Fruit fly (Drosophila melanogaster) whole organism: ENCODE results near the gene Sec16.
A peak's percentile ranks its signal among the peaks of the same experiment; 100 is the strongest.

Source experiments
- CG8478 ChIP-seq: fragments of >200 bp; optimal IDR thresholded peaks from 2 replicates; lab custom pipeline; 2018; ENCODE audit warnings: inconsistent platforms
- Dll ChIP-seq: fragments of >200 bp; optimal IDR thresholded peaks from 2 replicates; lab custom pipeline; 2017
- EcR ChIP-seq, 2 experiments: fragments of >200 bp; optimal IDR thresholded peaks; 2 replicates each; lab custom pipeline; 2017; ENCODE audit warnings: missing biosample characterization in 2 of 2, missing genetic modification characterization in 2 of 2, missing genetic modification reagents in 2 of 2
- pan ChIP-seq: fragments of >200 bp; optimal IDR thresholded peaks from 2 replicates; lab custom pipeline; 2017
- psq ChIP-seq: fragments of >200 bp; optimal IDR thresholded peaks from 2 replicates; lab custom pipeline; 2017
- usp ChIP-seq: fragments of >200 bp; optimal IDR thresholded peaks from 2 replicates; lab custom pipeline; 2017; ENCODE audit warnings: missing biosample characterization, missing genetic modification characterization, mixed read lengths

Sec16 gene

DNA sequence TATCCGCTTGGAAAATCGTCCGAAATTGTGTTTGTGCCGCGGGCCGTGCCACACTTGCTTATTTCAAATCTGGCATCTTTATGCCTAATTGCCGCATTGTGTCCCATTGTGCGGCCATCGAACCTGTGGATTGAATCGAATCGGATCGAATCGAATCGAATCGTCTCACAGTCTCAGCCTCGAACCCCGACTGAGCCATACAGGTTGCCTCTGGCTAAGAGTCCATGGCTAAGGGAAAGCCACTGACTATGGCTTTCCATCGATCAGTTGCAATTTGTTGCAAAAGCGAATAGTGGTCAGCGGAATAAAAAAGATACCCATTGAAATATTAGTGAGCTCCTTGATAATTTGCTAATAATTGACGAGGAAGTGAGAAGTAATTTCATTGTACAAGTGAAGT lies 28.1 kb downstream of the Sec16 start, which contains the start of gene CG15728:
Gene CG15728, plus strand, starts transcription at position 301 of the 400 bp plus-strand sequence.
- no peak for TF ChIP-seq EcR (GFP tag; optimal IDR thresholded peaks at IDR 0.05; lab: Kevin White, UChicago)
- no peak for TF ChIP-seq pan (lab: Kevin White, UChicago)
- no peak for TF ChIP-seq CG8478 (lab: Kevin White, UChicago)
- no peak for TF ChIP-seq psq
- no peak for TF ChIP-seq usp (GFP tag; lab: Kevin White, UChicago)

DNA sequence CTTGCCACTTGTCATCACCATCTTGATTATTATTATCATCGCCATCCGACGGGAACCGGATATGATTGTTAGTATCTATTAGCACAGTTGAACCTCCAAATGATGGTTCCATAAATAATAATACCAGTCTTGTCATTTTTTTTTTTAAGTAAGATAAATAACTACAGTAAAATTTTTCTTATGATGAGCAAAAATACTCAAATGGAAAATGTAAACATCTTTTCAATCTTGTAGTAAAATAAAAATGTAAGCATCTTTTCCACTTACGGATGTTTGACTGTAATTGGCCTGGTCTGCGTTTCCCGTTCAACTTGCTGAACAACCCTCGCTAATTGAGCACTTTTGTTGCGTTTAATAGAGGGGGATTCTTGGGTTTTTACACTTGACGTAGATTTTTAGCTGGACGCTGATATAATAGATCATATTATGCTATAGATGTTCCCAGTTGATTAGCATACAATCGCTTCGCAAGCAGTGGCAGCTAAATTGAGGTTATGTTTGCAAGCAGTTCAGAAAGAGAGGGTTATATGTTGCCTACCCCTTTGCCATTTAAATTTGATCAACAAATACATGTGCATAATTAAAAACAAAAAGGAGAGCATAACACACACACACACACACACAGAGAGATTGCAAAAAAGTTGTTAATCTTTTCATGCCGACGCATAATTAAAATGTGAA lies 29.9 kb downstream of the Sec16 start:
- TF ChIP-seq usp (GFP tag; lab: Kevin White, UChicago) (no peak), CG8478 (lab: Kevin White, UChicago) (no peak), EcR (GFP tag; optimal IDR thresholded peaks at IDR 0.05; lab: Kevin White, UChicago) (no peak), psq (no peak), pan (lab: Kevin White, UChicago) (no peak), Dll (lab: Kevin White, UChicago) (no peak)

DNA sequence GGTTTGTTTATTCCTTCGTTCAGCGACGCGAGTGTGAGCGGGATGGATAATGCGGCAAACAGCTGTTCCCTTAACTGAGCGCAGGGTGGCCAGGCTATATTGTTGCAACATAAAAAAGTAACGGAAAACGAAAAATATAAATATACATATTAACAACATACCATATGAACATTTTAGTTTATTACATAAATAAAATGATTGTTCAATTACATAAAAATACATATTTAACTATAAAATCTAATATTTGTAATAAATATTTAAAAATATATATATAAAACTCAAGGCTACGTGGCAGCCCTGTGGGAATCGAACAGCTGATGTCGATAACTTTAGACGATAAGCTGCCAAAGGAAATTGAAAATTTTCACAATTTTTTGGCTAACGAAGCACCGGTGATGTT lies 33.7 kb downstream of the Sec16 start, which contains the start of the genes Aven and CG2540:
Gene Aven, minus strand, starts transcription at position 77 of the 400 bp plus-strand sequence.
Gene CG2540, plus strand, starts transcription at position 315 of the 400 bp plus-strand sequence.
- no peak for TF ChIP-seq EcR (GFP tag; optimal IDR thresholded peaks at IDR 0.05; lab: Kevin White, UChicago)
- no peak for TF ChIP-seq Dll (lab: Kevin White, UChicago)
- no peak for TF ChIP-seq CG8478 (lab: Kevin White, UChicago)

DNA sequence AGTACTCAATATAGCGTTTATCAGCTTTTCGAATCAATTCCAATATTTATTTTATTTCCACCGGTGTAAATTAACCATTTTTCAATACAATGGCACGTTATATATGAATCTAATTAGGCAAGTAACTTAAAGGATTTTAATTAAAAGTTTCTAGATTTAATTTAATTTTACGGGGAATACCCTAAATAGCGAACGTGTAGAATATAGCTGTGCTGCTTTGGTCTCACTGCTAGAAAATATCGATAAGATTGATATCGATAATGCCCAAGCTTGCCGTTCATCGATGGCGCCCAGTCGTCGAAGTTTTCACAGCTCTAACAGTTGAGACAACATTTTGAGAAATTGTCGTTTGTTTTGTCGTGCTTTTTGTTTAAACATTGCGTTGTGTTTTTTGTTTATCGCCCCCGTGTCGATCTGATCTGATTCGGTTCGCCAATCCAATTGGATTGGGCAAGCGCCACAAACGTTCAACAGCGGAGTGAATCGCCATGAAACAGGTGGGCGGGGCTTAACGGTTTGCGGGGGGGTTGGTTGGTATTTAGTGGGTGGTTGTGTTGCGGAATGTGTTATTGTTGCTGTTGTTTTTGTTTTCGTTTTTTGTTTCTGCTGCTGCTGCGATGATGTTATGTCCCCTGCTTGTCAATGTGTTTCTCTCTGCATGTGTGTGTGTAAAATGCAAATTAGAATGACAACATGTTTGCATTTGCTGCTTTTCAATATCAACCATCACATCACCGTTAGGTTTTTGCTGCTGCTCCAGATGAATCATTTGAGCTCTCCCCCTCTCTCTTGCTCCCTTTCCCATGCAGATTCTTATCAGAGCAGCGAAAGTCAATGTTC lies 35.7 kb downstream of the Sec16 start, which contains the start of gene Tomosyn:
Gene Tomosyn, plus strand, starts transcription at position 289 of the 840 bp plus-strand sequence.
- TF ChIP-seq usp (GFP tag; lab: Kevin White, UChicago) (no peak), CG8478 (lab: Kevin White, UChicago) (no peak), EcR (GFP tag; optimal IDR thresholded peaks at IDR 0.05; lab: Kevin White, UChicago) (no peak), Dll (lab: Kevin White, UChicago) (no peak), psq (no peak), pan (lab: Kevin White, UChicago) (no peak)

DNA sequence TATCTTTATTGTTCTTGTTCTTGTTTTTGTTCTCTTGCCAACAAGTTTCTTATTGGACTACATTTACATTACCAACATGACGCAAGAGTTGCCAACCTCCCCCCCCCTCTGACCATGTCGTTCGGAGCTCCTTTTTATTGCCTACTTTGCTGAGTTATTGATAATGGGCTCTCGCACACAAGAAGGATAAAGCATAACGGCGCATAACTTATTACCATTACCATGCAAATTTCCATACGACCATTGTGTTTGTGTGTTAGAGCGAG lies 36.2 kb downstream of the Sec16 start:
- TF ChIP-seq CG8478 (lab: Kevin White, UChicago): no peak
- no peak for TF ChIP-seq pan (lab: Kevin White, UChicago)
- no peak for TF ChIP-seq usp (GFP tag; lab: Kevin White, UChicago)

DNA sequence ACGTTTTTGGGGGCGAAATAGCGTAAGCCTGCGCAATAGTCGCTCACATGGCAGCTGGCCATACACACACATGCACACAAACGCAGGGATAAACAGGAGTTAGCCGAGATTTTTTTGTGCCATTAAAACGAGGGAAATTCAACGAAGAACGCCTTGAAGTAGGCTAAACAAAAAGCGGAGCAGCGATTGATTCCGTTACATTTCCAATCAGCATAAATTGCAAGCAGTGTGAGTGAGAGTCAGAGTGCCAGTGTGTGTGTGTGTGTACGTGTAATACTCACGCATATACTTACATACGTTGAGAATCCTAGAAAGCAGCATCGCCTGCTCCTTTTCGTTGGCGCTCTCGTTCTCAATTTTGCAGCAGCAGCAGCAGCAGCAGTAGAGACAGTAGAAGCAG lies 37.4 kb downstream of the Sec16 start:
- TF ChIP-seq usp (GFP tag; lab: Kevin White, UChicago) (no peak), psq (no peak), EcR (GFP tag; optimal IDR thresholded peaks at IDR 0.05; lab: Kevin White, UChicago) (no peak), pan (lab: Kevin White, UChicago) (no peak), CG8478 (lab: Kevin White, UChicago) (no peak), Dll (lab: Kevin White, UChicago) (no peak)

DNA sequence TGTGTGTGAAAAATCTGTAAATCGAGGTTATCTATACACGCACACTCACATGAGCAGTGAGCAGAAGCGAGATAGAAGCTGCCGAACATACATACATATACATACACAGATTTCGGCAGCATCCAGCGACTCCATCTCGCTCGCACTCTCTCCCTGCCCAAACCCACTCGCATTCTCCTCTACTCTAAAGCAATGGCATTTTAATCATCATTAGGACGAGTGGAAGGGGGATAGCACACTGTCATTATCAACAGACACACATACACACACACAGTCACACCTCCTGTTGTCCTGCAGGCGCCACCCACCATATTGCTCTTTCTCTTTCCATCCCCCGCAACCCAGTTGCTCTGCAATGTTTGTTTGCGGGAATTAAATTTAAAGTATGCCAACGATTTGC lies 38.1 kb downstream of the Sec16 start:
- TF ChIP-seq usp (GFP tag; lab: Kevin White, UChicago): no peak
- TF ChIP-seq CG8478 (lab: Kevin White, UChicago): no peak
- no peak for TF ChIP-seq pan (lab: Kevin White, UChicago)
- no peak for TF ChIP-seq Dll (lab: Kevin White, UChicago)
- TF ChIP-seq EcR (GFP tag; optimal IDR thresholded peaks at IDR 0.05; lab: Kevin White, UChicago): no peak
- no peak for TF ChIP-seq psq

DNA sequence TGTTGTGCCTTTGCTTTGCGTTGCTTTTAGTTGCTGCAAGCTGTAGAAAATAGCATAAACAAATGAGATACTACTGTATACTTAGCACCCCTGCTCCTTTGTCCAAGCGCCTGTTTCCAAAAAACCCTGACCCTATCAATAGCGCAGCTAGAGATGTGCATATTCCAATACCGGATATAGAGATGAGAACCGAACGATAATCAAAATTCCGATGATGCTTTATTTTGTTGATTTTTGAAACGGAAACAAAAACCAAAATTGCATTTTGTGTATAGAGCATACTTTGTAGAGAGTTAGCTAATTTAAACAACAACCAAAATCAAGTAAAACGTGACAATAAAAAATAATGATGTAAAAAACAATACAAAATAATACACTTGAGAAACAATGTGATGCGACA lies 49.5 kb downstream of the Sec16 start:
- TF ChIP-seq CG8478 (lab: Kevin White, UChicago) (no peak), EcR (GFP tag; optimal IDR thresholded peaks at IDR 0.05; lab: Kevin White, UChicago) (no peak), usp (GFP tag; lab: Kevin White, UChicago) (no peak), Dll (lab: Kevin White, UChicago) (no peak), psq (no peak), pan (lab: Kevin White, UChicago) (no peak)

DNA sequence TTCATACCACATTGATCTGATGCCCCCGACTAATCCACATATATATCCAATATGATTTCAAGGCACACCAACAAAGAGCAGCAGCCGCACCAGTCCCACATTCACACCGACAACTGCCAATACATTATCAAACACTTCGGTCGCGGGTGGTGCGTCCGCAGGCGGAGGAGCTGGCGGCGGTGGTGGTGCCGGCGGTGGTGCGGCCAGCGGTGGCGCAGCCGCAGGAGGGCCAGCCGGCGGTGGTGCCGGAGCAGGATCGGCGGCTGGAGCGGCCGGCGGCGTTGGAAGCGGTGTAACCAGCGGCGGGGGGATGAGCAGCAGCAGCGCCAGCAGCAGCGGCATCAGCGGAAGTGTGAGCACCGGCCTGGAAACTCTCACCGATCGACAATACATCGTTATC lies 55.8 kb downstream of the Sec16 start:
- TF ChIP-seq Dll (lab: Kevin White, UChicago) (no peak), pan (lab: Kevin White, UChicago) (no peak), psq (no peak), EcR (GFP tag; optimal IDR thresholded peaks at IDR 0.05; lab: Kevin White, UChicago) (no peak), usp (GFP tag; lab: Kevin White, UChicago) (no peak), CG8478 (lab: Kevin White, UChicago) (no peak)

DNA sequence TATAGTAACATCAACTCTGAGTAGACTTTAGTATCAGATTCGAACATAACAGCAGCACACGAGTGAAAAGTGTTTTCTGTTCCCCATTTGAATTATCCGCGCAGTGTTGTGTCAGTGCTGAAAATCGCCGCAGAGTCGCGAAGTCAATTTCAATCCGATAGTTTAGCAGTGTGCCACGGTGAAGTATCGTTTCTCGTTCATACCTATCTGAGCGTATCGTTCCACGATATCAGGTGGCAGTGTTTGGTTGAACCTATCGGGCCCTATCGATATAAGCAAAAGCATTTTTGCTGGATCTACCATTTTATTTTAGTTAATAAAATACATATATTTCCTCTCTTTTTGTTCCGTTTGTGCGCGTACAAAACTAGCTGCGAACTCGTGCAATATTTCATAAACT lies 57.7 kb downstream of the Sec16 start, which contains the start of gene CkIalpha:
Gene CkIalpha, plus strand, starts transcription at position 53 of the 400 bp plus-strand sequence.
- no peak for TF ChIP-seq psq
- TF ChIP-seq EcR (GFP tag; optimal IDR thresholded peaks at IDR 0.05; lab: Kevin White, UChicago): no peak

DNA sequence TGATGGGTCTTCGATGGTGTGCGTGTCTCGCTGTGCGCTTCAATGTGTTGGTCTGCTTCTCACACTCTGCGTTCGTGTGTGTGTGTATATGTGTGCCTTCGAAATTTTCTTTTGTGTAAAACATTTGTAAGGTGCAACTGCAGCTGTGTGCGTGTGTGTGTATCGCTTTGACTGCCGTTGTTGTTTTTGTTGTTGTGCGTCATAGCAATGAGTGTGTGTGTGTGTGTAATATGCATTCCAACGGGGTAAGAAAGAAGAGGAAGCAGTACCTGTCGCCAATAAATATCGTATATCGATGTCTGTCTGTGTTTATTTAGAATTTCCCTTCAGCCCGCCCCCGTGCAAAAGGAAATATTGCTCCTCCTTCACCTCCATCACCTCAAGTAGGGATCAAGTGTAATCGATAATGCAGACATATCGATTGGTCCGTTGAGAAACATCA lies 58.5 kb downstream of the Sec16 start:
- TF ChIP-seq EcR (GFP tag; optimal IDR thresholded peaks at IDR 0.05; lab: Kevin White, UChicago) (no peak), CG8478 (lab: Kevin White, UChicago) (peak; percentile 83)

DNA sequence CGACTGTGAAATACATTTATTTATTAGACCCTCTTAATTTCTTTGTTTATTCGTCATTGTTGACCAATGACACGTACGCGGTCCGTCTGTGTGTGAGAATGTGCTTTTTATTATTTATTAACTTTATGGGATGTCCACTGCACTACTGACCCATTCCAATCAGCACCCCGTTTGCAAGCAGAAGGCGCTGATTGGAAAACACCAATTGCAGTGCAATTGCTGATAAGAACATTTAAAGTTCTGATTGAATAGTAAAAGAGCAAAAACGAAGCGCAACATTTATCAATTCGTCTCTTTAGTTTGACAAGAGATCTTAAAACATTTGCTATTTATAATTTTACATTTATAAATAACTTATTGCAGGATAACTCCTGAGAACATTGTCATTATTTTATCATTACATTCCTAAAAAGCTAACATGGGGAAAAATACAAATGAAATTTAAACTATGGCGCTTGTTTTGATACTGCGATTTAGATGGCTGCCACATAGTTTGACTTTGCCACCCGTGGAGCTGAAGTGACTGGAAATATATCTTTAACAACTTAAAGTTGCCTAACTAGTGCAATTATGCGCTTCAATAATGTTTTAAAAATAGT lies 62.7 kb downstream of the Sec16 start:
- TF ChIP-seq CG8478 (lab: Kevin White, UChicago) (no peak), EcR (GFP tag; optimal IDR thresholded peaks at IDR 0.05; lab: Kevin White, UChicago) (no peak), usp (GFP tag; lab: Kevin White, UChicago) (no peak), psq (no peak), pan (lab: Kevin White, UChicago) (no peak), Dll (lab: Kevin White, UChicago) (no peak)
